Fruit fly (Drosophila melanogaster): ENCODE measurements around the gene ppk13.

DNA sequence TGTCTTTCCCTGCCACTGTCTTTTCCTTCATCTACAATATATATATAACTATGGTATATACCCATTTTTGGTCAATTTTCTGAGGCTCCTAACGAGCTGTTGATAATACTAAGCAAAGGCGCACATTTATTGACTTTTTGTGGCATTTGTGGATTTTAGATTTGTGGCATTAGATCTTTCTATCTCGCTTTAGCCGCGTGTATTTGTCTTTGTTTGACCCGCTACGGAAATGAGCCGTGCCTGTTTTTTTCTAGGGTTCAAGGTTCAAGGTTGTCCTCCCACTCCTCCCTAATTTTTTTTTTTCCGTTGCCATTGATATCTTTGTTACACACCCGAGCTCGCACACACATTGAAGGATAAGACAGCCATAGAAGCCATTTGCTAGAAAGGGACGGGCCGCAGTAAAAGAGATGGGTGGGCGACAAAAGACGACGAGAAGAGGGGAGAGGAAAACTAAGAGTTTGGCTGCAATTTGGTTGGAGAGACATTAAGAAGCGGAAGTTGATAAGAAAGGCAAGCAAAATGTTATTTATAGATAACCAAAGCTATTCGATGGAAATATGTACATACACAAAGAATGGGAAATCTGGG is 48.9 kb downstream of the ppk13 start:
- TF ChIP-seq CG8478 (optimal IDR thresholded peaks at IDR 0.05) (no peak), CTCF (optimal IDR thresholded peaks at IDR 0.05) (no peak)
